Worm (Caenorhabditis elegans): ENCODE results near the gene abl-1.

ce11 chrX:10628454-10628853 is 4.4 kb upstream of the abl-1 start, which contains the start of gene M79.2:
- TF ChIP-seq snpc-4 (GFP tag; optimal IDR thresholded peaks at IDR 0.05) (no peak), snpc-4 (tag; optimal IDR thresholded peaks at IDR 0.05) (no peak), F52B5.7 (tag; optimal IDR thresholded peaks at IDR 0.05) (no peak), ets-4 (GFP tag; optimal IDR thresholded peaks at IDR 0.05) (no peak), ccch-3 (GFP tag; optimal IDR thresholded peaks at IDR 0.05) (no peak), dpl-1 (GFP tag; optimal IDR thresholded peaks at IDR 0.05) (no peak), aptf-3 (GFP tag; IDR thresholded peaks at IDR 0.05) (no peak), egl-18 (GFP tag; IDR thresholded peaks at IDR 0.05) (no peak), ceh-27 (GFP tag; optimal IDR thresholded peaks at IDR 0.05) (no peak), unc-62 (GFP tag; optimal IDR thresholded peaks at IDR 0.05) (no peak)
